Fruit fly (Drosophila melanogaster) whole organism, prepupa: ENCODE measurements around the gene CG34355.
A peak's percentile ranks its signal among the peaks of the same experiment; 100 is the strongest.

Experiments
- Blimp-1 ChIP-seq: fragments of 200-800 bp; sonication (Bioruptor generic); optimal IDR thresholded peaks from 3 replicates; lab custom pipeline; 2017; ENCODE audit warnings: missing biosample characterization, missing genetic modification characterization, mild to moderate bottlenecking, moderate library complexity, missing genetic modification reagents
- CG10631 ChIP-seq: fragments of 200-800 bp; sonication (Bioruptor generic); optimal IDR thresholded peaks from 2 replicates; lab custom pipeline; 2016; ENCODE audit warnings: missing biosample characterization, missing genetic modification characterization
- CG10669 ChIP-seq: fragments of 200-800 bp; sonication (Bioruptor generic); optimal IDR thresholded peaks from 3 replicates; lab custom pipeline; 2018; ENCODE audit warnings: missing biosample characterization, mild to moderate bottlenecking, missing genetic modification characterization, moderate library complexity
- CG11762 ChIP-seq: fragments of 200-800 bp; sonication (Bioruptor generic); optimal IDR thresholded peaks from 3 replicates; lab custom pipeline; 2016; ENCODE audit warnings: missing biosample characterization, missing genetic modification characterization; ENCODE audit not compliant: insufficient read depth
- CG1621 ChIP-seq: fragments of 200-800 bp; sonication (Bioruptor generic); optimal IDR thresholded peaks from 3 replicates; lab custom pipeline; 2018; ENCODE audit warnings: missing biosample characterization, mild to moderate bottlenecking, missing genetic modification characterization
- CG16779 ChIP-seq: fragments of 200-800 bp; sonication (Bioruptor generic); optimal IDR thresholded peaks from 3 replicates; lab custom pipeline; 2017; ENCODE audit warnings: missing biosample characterization, mild to moderate bottlenecking, missing genetic modification characterization
- CG31627 ChIP-seq: fragments of 200-800 bp; sonication (Bioruptor generic); optimal IDR thresholded peaks from 3 replicates; lab custom pipeline; 2016; ENCODE audit warnings: missing biosample characterization, missing genetic modification characterization
- CG34406 ChIP-seq: fragments of 200-800 bp; sonication (Bioruptor generic); optimal IDR thresholded peaks from 3 replicates; lab custom pipeline; 2016; ENCODE audit warnings: missing biosample characterization, missing genetic modification characterization
- CG4318 ChIP-seq: fragments of 200-800 bp; sonication (Bioruptor generic); optimal IDR thresholded peaks from 3 replicates; lab custom pipeline; 2017; ENCODE audit warnings: missing biosample characterization, mild to moderate bottlenecking, missing genetic modification characterization
- CG6163 ChIP-seq: fragments of 200-800 bp; sonication (Bioruptor generic); IDR thresholded peaks from 3 replicates; pipeline ENCODE4 v1.3.6; 2022; ENCODE audit warnings: missing biosample characterization, missing genetic modification characterization
- CG6276 ChIP-seq: fragments of 200-800 bp; sonication (Bioruptor generic); optimal IDR thresholded peaks from 2 replicates; lab custom pipeline; 2017; ENCODE audit warnings: missing biosample characterization, mild to moderate bottlenecking, missing genetic modification characterization
- CG6792 ChIP-seq: fragments of 200-800 bp; sonication (Bioruptor generic); optimal IDR thresholded peaks from 3 replicates; lab custom pipeline; 2016; ENCODE audit warnings: missing biosample characterization, missing genetic modification characterization
- CG7368 ChIP-seq: fragments of 200-800 bp; sonication (Bioruptor generic); optimal IDR thresholded peaks from 3 replicates; lab custom pipeline; 2016; ENCODE audit warnings: missing biosample characterization, missing genetic modification characterization
- CG8119 ChIP-seq: fragments of 200-800 bp; sonication (Bioruptor generic); IDR thresholded peaks from 3 replicates; pipeline ENCODE4 v1.3.6; 2022; ENCODE audit warnings: missing biosample characterization, missing genetic modification characterization
- CG8319 ChIP-seq: fragments of 200-800 bp; sonication (Bioruptor generic); optimal IDR thresholded peaks from 3 replicates; lab custom pipeline; 2016; ENCODE audit warnings: missing biosample characterization, missing genetic modification characterization
- CG8632 ChIP-seq: fragments of 200-800 bp; sonication (Bioruptor generic); optimal IDR thresholded peaks from 3 replicates; lab custom pipeline; 2016; ENCODE audit warnings: missing biosample characterization, missing genetic modification characterization
- CG9139 ChIP-seq: fragments of 200-800 bp; sonication (Bioruptor generic); optimal IDR thresholded peaks from 3 replicates; lab custom pipeline; 2017; ENCODE audit warnings: missing biosample characterization, mild to moderate bottlenecking, missing genetic modification characterization
- Eip75B ChIP-seq: fragments of 200-800 bp; sonication (Bioruptor generic); optimal IDR thresholded peaks from 3 replicates; lab custom pipeline; 2016; ENCODE audit warnings: missing biosample characterization, missing genetic modification characterization
- Eip78C ChIP-seq: fragments of 200-800 bp; sonication (Bioruptor generic); peaks from one replicate; lab custom pipeline; 2016; ENCODE audit warnings: missing biosample characterization, missing genetic modification characterization
- Eip93F ChIP-seq: fragments of 200-800 bp; sonication (Bioruptor generic); optimal IDR thresholded peaks from 2 replicates; lab custom pipeline; 2016; ENCODE audit warnings: missing biosample characterization, mild to moderate bottlenecking, missing genetic modification characterization
- Ets21C ChIP-seq: fragments of 200-800 bp; sonication (Bioruptor generic); optimal IDR thresholded peaks from 3 replicates; lab custom pipeline; 2016; ENCODE audit warnings: missing biosample characterization, missing genetic modification characterization
- Hr38 ChIP-seq: sonication (Bioruptor generic); optimal IDR thresholded peaks from 2 replicates; lab custom pipeline; 2016; ENCODE audit warnings: missing biosample characterization, missing genetic modification characterization
- Hr39 ChIP-seq: fragments of 200-800 bp; sonication (Bioruptor generic); optimal IDR thresholded peaks from 2 replicates; lab custom pipeline; 2016; ENCODE audit warnings: missing biosample characterization, missing genetic modification characterization
- Lpt ChIP-seq: fragments of 200-800 bp; sonication (Bioruptor generic); optimal IDR thresholded peaks from 3 replicates; lab custom pipeline; 2016; ENCODE audit warnings: missing biosample characterization, missing genetic modification characterization
- Met ChIP-seq: fragments of 200-800 bp; sonication (Bioruptor generic); optimal IDR thresholded peaks from 3 replicates; lab custom pipeline; 2016; ENCODE audit warnings: missing biosample characterization, missing genetic modification characterization
- OdsH ChIP-seq: fragments of 200-800 bp; sonication (Bioruptor generic); optimal IDR thresholded peaks from 3 replicates; lab custom pipeline; 2016; ENCODE audit warnings: missing biosample characterization, missing genetic modification characterization
- Smox ChIP-seq: fragments of 200-800 bp; sonication (Bioruptor generic); optimal IDR thresholded peaks from 3 replicates; lab custom pipeline; 2016; ENCODE audit warnings: missing biosample characterization, missing genetic modification characterization
- Sox102F ChIP-seq: fragments of 200-800 bp; sonication (Bioruptor generic); optimal IDR thresholded peaks from 2 replicates; lab custom pipeline; 2016; ENCODE audit warnings: missing biosample characterization, mild to moderate bottlenecking, missing genetic modification characterization
- Sox14 ChIP-seq: fragments of 200-800 bp; sonication (Bioruptor generic); optimal IDR thresholded peaks from 3 replicates; lab custom pipeline; 2016; ENCODE audit warnings: missing biosample characterization, missing genetic modification characterization
- Sox15 ChIP-seq: fragments of 200-800 bp; sonication (Bioruptor generic); optimal IDR thresholded peaks from 3 replicates; lab custom pipeline; 2016; ENCODE audit warnings: missing biosample characterization, missing genetic modification characterization
- achi ChIP-seq: fragments of 200-800 bp; sonication (Bioruptor generic); optimal IDR thresholded peaks from 3 replicates; lab custom pipeline; 2016; ENCODE audit warnings: missing biosample characterization, missing genetic modification characterization
- acj6 ChIP-seq: fragments of 200-800 bp; sonication (Bioruptor generic); optimal IDR thresholded peaks from 3 replicates; lab custom pipeline; 2016; ENCODE audit warnings: missing biosample characterization, missing genetic modification characterization
- dac ChIP-seq: fragments of 200-800 bp; sonication (Bioruptor generic); optimal IDR thresholded peaks from 2 replicates; lab custom pipeline; 2017; ENCODE audit warnings: missing biosample characterization, mild to moderate bottlenecking, missing genetic modification characterization
- dsx ChIP-seq: fragments of 200-800 bp; optimal IDR thresholded peaks from 3 replicates; lab custom pipeline; 2019; ENCODE audit warnings: missing biosample characterization, mild to moderate bottlenecking, missing genetic modification characterization, moderate library complexity; ENCODE audit not compliant: poor library complexity, severe bottlenecking
- eg ChIP-seq: fragments of 200-800 bp; sonication (Bioruptor generic); IDR thresholded peaks from 3 replicates; pipeline ENCODE4 v1.3.6; 2022; ENCODE audit warnings: missing biosample characterization, missing genetic modification characterization
- esn ChIP-seq: fragments of 200-800 bp; sonication (Bioruptor generic); optimal IDR thresholded peaks from 2 replicates; lab custom pipeline; 2016; ENCODE audit warnings: missing biosample characterization, mild to moderate bottlenecking, missing genetic modification characterization, moderate library complexity
- fd85E ChIP-seq: fragments of 200-800 bp; sonication (Bioruptor generic); optimal IDR thresholded peaks from 3 replicates; lab custom pipeline; 2016; ENCODE audit warnings: missing biosample characterization, missing genetic modification characterization
- fkh ChIP-seq: fragments of 200-800 bp; sonication (Bioruptor generic); optimal IDR thresholded peaks from 3 replicates; lab custom pipeline; 2017; ENCODE audit warnings: missing biosample characterization, mild to moderate bottlenecking, missing genetic modification characterization, moderate library complexity
- lz ChIP-seq: fragments of 200-800 bp; sonication (Bioruptor generic); optimal IDR thresholded peaks from 3 replicates; lab custom pipeline; 2016; ENCODE audit warnings: missing biosample characterization, missing genetic modification characterization
- pdm3 ChIP-seq: fragments of 200-800 bp; sonication (Bioruptor generic); optimal IDR thresholded peaks from 3 replicates; lab custom pipeline; 2016; ENCODE audit warnings: missing biosample characterization, missing genetic modification characterization
- salr ChIP-seq, 2 experiments: fragments of 200-800 bp; sonication (Bioruptor generic); optimal IDR thresholded peaks; 3 replicates each; lab custom pipeline; 2016 to 2018; ENCODE audit warnings: missing biosample characterization in 2 of 2, missing genetic modification characterization in 2 of 2, mild to moderate bottlenecking in 1 of 2
- spab ChIP-seq: fragments of 200-800 bp; sonication (Bioruptor generic); optimal IDR thresholded peaks from 2 replicates; lab custom pipeline; 2017; ENCODE audit warnings: missing biosample characterization, mild to moderate bottlenecking, missing genetic modification characterization, missing genetic modification reagents
- ss ChIP-seq, 2 experiments: fragments of 200-800 bp; sonication (Bioruptor generic); optimal IDR thresholded peaks; 2 replicates in 1 of 2; 3 replicates in 1 of 2; lab custom pipeline; 2017 to 2018; ENCODE audit warnings: mild to moderate bottlenecking in 2 of 2, missing biosample characterization in 2 of 2, missing genetic modification characterization in 2 of 2, moderate library complexity in 1 of 2
- svp ChIP-seq: fragments of 200-800 bp; sonication (Bioruptor generic); peaks from one replicate; lab custom pipeline; 2016; ENCODE audit warnings: missing biosample characterization, missing genetic modification characterization
- vri ChIP-seq: fragments of 200-800 bp; sonication (Bioruptor generic); optimal IDR thresholded peaks from 3 replicates; lab custom pipeline; 2016; ENCODE audit warnings: missing biosample characterization, mild to moderate bottlenecking, missing genetic modification characterization

CG34355 gene

dm6 chr3R:23763622-23764273 lies 39.9 kb upstream of the CG34355 start, which contains the start of gene Lsd-1 (continued):
- TF ChIP-seq CG6276 (GFP tag; lab: Kevin White, UChicago) (peak; percentile 71), spab (GFP tag; lab: Kevin White, UChicago) (peak; percentile 51), Hr39 (no peak), CG8632 (GFP tag; lab: Kevin White, UChicago) (no peak), CG10631 (GFP tag; lab: Kevin White, UChicago) (peak; percentile 28), Sox14 (GFP tag; lab: Kevin White, UChicago) (peak; percentile 29), CG6792 (GFP tag; lab: Kevin White, UChicago) (peak; percentile 32), fkh (no peak), esn (GFP tag; lab: Kevin White, UChicago) (peak; percentile 31), CG9139 (GFP tag; lab: Kevin White, UChicago) (peak; percentile 60), CG1621 (tag; lab: Kevin White, UChicago) (peak; percentile 29), CG11762 (no peak), eg (GFP tag; lab: Robert Waterston, UW) (peak; percentile 51; the same call in 2 of the 3 replicates), Lpt (GFP tag; lab: Kevin White, UChicago) (no peak), ss (GFP tag; optimal IDR thresholded peaks at IDR 0.05; lab: Kevin White, UChicago) (peak; percentile 81 to 82), CG7368 (no peak), Eip75B (GFP tag; lab: Kevin White, UChicago) (no peak), salr (GFP tag; optimal IDR thresholded peaks at IDR 0.05; lab: Kevin White, UChicago) (no peak), Met (GFP tag; lab: Kevin White, UChicago) (peak; percentile 20), CG10669 (peak; percentile 46), dac (GFP tag; lab: Kevin White, UChicago) (no peak), CG4318 (GFP tag; lab: Kevin White, UChicago) (no peak), Eip78C (peak; percentile 87), achi (GFP tag; lab: Kevin White, UChicago) (peak; percentile 1), dsx (GFP tag; lab: Kevin White, UChicago) (peak; percentile 43), Ets21C (no peak), CG6163 (GFP tag; lab: Robert Waterston, UW) (peak; percentile 44), pdm3 (GFP tag; lab: Kevin White, UChicago) (no peak)

- TF ChIP-seq achi (GFP tag; lab: Kevin White, UChicago) (peak; percentile 61), acj6 (GFP tag; lab: Kevin White, UChicago) (peak; percentile 67), OdsH (GFP tag; lab: Kevin White, UChicago) (peak; percentile 71), dsx (GFP tag; lab: Kevin White, UChicago) (peak; percentile 43), Eip75B (GFP tag; lab: Kevin White, UChicago) (peak; percentile 58), Lpt (GFP tag; lab: Kevin White, UChicago) (no peak), eg (GFP tag; lab: Robert Waterston, UW) (peak; percentile 73; the same call in 2 of the 3 replicates), esn (GFP tag; lab: Kevin White, UChicago) (peak; percentile 84), Sox14 (GFP tag; lab: Kevin White, UChicago) (peak; percentile 81), CG4318 (GFP tag; lab: Kevin White, UChicago) (no peak), CG6163 (GFP tag; lab: Robert Waterston, UW) (peak; percentile 74), CG8119 (GFP tag; lab: Robert Waterston, UW) (peak; percentile 53; the same call in 1 of the 3 replicates), Eip78C (peak; percentile 80), svp (GFP tag; lab: Kevin White, UChicago) (no peak), CG11762 (peak; percentile 0), CG16779 (no peak), pdm3 (GFP tag; lab: Kevin White, UChicago) (peak; percentile 72), Sox15 (peak; percentile 44), ss (GFP tag; optimal IDR thresholded peaks at IDR 0.05; lab: Kevin White, UChicago) (no peak), salr (GFP tag; optimal IDR thresholded peaks at IDR 0.05; lab: Kevin White, UChicago) (peak; percentile 5 to 21), CG6792 (GFP tag; lab: Kevin White, UChicago) (peak; percentile 56), lz (GFP tag; lab: Kevin White, UChicago) (peak; percentile 81), vri (GFP tag; lab: Kevin White, UChicago) (peak; percentile 72), Smox (GFP tag; lab: Kevin White, UChicago) (peak; percentile 60), Blimp-1 (GFP tag; lab: Kevin White, UChicago) (no peak), dac (GFP tag; lab: Kevin White, UChicago) (peak; percentile 45), CG34406 (GFP tag; lab: Kevin White, UChicago) (peak; percentile 60), CG8319 (GFP tag; lab: Kevin White, UChicago) (peak; percentile 46), Sox102F (GFP tag; lab: Kevin White, UChicago) (peak; percentile 59), CG31627 (GFP tag; lab: Kevin White, UChicago) (peak; percentile 79), CG10631 (GFP tag; lab: Kevin White, UChicago) (peak; percentile 74), spab (GFP tag; lab: Kevin White, UChicago) (no peak), Eip93F (GFP tag; lab: Kevin White, UChicago) (no peak), CG7368 (peak; percentile 60), fd85E (GFP tag; lab: Kevin White, UChicago) (no peak), Met (GFP tag; lab: Kevin White, UChicago) (peak; percentile 70), Hr38 (peak; percentile 8)
Measured at dm6 chr3R:23767417-23767853, 36.2 kb upstream of the CG34355 start, which contains the start of the genes CG10214 and CG10375. CG10214 (minus strand) TSS chr3R:23767488. CG10375 (plus strand) TSS chr3R:23767712.
